Worm (Caenorhabditis elegans) whole organism, early embryonic: ENCODE measurements around the gene lep-2.

ENCODE experiments used
- ceh-13 ChIP-seq: fragments of 200-800 bp; sonication (Bioruptor generic); optimal IDR thresholded peaks from 2 replicates; lab custom pipeline; 2018; ENCODE audit warnings: mild to moderate bottlenecking, missing genetic modification characterization, missing compliant biosample characterization
- flt-1 ChIP-seq: fragments of 200-800 bp; sonication (Bioruptor generic); IDR thresholded peaks from 2 replicates; pipeline ENCODE4 v1.3.6; 2022; ENCODE audit warnings: missing genetic modification characterization, missing compliant biosample characterization
- tbx-11 ChIP-seq: fragments of 200-800 bp; sonication (Bioruptor generic); IDR thresholded peaks from 2 replicates; pipeline ENCODE4 v1.3.6; 2022; ENCODE audit warnings: missing genetic modification characterization, missing compliant biosample characterization

- TF ChIP-seq ceh-13 (GFP tag; lab: Kevin White, UChicago) (no peak), flt-1 (GFP tag; lab: Robert Waterston, UW) (no peak), tbx-11 (GFP tag; lab: Robert Waterston, UW) (no peak)
These were observed 13.7 kb downstream of the lep-2 start, which contains the start of gene immp-2 for ce11 chrIV:1005761-1006160.
